Worm (Caenorhabditis elegans) whole organism, L1 larva: ENCODE data around the gene amt-3.

Experiments
- C04F5.9 ChIP-seq: sonication (generic microtip); optimal IDR thresholded peaks from 2 replicates; lab custom pipeline; 2016; ENCODE audit warnings: missing genetic modification characterization, missing compliant biosample characterization
- C16A3.4 ChIP-seq: fragments of 150-350 bp; optimal IDR thresholded peaks from 2 replicates; lab custom pipeline; 2014; ENCODE audit warnings: missing biosample characterization, missing genetic modification characterization
- Y116A8C.19 ChIP-seq: sonication (generic microtip); optimal IDR thresholded peaks from 2 replicates; lab custom pipeline; 2016; ENCODE audit warnings: missing compliant biosample characterization, missing genetic modification characterization, borderline replicate concordance
- aha-1 ChIP-seq: fragments of 150-350 bp; optimal IDR thresholded peaks from 2 replicates; lab custom pipeline; 2014; ENCODE audit warnings: missing biosample characterization, missing genetic modification characterization
- alr-1 ChIP-seq: fragments of 200-800 bp; sonication (Bioruptor generic); optimal IDR thresholded peaks from 2 replicates; lab custom pipeline; 2018; ENCODE audit warnings: borderline replicate concordance, mild to moderate bottlenecking, missing genetic modification characterization, missing compliant biosample characterization
- aly-2 ChIP-seq: fragments of 150-350 bp; optimal IDR thresholded peaks from 2 replicates; lab custom pipeline; 2014; ENCODE audit warnings: missing biosample characterization, missing genetic modification characterization
- blmp-1 ChIP-seq: fragments of 150-350 bp; optimal IDR thresholded peaks from 2 replicates; lab custom pipeline; 2014; ENCODE audit warnings: missing biosample characterization, missing genetic modification characterization
- ceh-8 ChIP-seq: fragments of 200-800 bp; sonication (Bioruptor generic); optimal IDR thresholded peaks from 2 replicates; lab custom pipeline; 2018; ENCODE audit warnings: mild to moderate bottlenecking, missing genetic modification characterization, moderate library complexity, missing compliant biosample characterization
- ceh-88 ChIP-seq: fragments of 200-800 bp; sonication (Bioruptor generic); IDR thresholded peaks from 2 replicates; pipeline ENCODE4 v1.3.6; 2022; ENCODE audit warnings: missing genetic modification characterization, missing compliant biosample characterization
- dpl-1 ChIP-seq, 3 experiments: fragments of 150-350 bp in 2 of 3; sonication (generic microtip) in 1 of 3; optimal IDR thresholded peaks; 2 replicates each; lab custom pipeline; 2014 to 2017; ENCODE audit warnings: missing biosample characterization in 3 of 3, missing genetic modification characterization in 3 of 3, missing genetic modification reagents in 3 of 3
- efl-1 ChIP-seq, 4 experiments: fragments of 150-350 bp; optimal IDR thresholded peaks in 3 of 4; peaks in 1 of 4; 1 replicate in 1 of 4; 2 replicates in 3 of 4; lab custom pipeline; 2014; ENCODE audit warnings: missing biosample characterization in 2 of 4, missing genetic modification characterization in 2 of 4, missing genetic modification reagents in 2 of 4
- egl-27 ChIP-seq, 2 experiments: fragments of 150-350 bp in 1 of 2; sonication (generic microtip); optimal IDR thresholded peaks; 3 replicates each; lab custom pipeline; 2017 to 2018; ENCODE audit warnings: missing biosample characterization in 2 of 2, missing genetic modification characterization in 2 of 2, missing genetic modification reagents in 2 of 2
- fkh-8 ChIP-seq: sonication (generic microtip); optimal IDR thresholded peaks from 2 replicates; lab custom pipeline; 2016; ENCODE audit warnings: mild to moderate bottlenecking, missing genetic modification characterization, missing compliant biosample characterization
- grh-1 ChIP-seq: fragments of 200-800 bp; sonication (Bioruptor generic); IDR thresholded peaks from 2 replicates; pipeline ENCODE4 v1.3.6; 2022; ENCODE audit warnings: missing genetic modification reagents, missing genetic modification characterization, missing compliant biosample characterization
- hlh-4 ChIP-seq: sonication (generic microtip); optimal IDR thresholded peaks from 2 replicates; lab custom pipeline; 2016; ENCODE audit warnings: mild to moderate bottlenecking, missing genetic modification characterization, missing compliant biosample characterization
- irx-1 ChIP-seq: sonication (generic microtip); optimal IDR thresholded peaks from 2 replicates; lab custom pipeline; 2016; ENCODE audit warnings: missing genetic modification characterization, missing compliant biosample characterization
- lin-14 ChIP-seq: fragments of 200-800 bp; sonication (Bioruptor generic); optimal IDR thresholded peaks from 2 replicates; lab custom pipeline; 2018; ENCODE audit warnings: mild to moderate bottlenecking, missing genetic modification characterization, moderate library complexity, missing compliant biosample characterization
- lin-35 ChIP-seq, 2 experiments: fragments of 150-350 bp; optimal IDR thresholded peaks; 2 replicates each; lab custom pipeline; 2014; ENCODE audit warnings: missing biosample characterization in 2 of 2, missing genetic modification characterization in 2 of 2, missing genetic modification reagents in 2 of 2
- lin-39 ChIP-seq: fragments of 150-350 bp; optimal IDR thresholded peaks from 2 replicates; lab custom pipeline; 2014; ENCODE audit warnings: missing biosample characterization, missing genetic modification reagents, missing genetic modification characterization
- lir-3 ChIP-seq: sonication (generic microtip); optimal IDR thresholded peaks from 2 replicates; lab custom pipeline; 2016; ENCODE audit warnings: mild to moderate bottlenecking, missing genetic modification characterization, moderate library complexity, missing compliant biosample characterization; ENCODE audit not compliant: poor library complexity
- mep-1 ChIP-seq: fragments of 150-350 bp; optimal IDR thresholded peaks from 2 replicates; lab custom pipeline; 2014; ENCODE audit warnings: missing biosample characterization, missing genetic modification characterization
- nhr-11 ChIP-seq: fragments of 150-350 bp; optimal IDR thresholded peaks from 2 replicates; lab custom pipeline; 2014; ENCODE audit warnings: missing biosample characterization, missing genetic modification characterization
- nhr-19 ChIP-seq: fragments of 200-800 bp; sonication (Bioruptor generic); conservative IDR thresholded peaks from 2 replicates; pipeline ENCODE4 v1.3.6; 2022; ENCODE audit warnings: missing genetic modification characterization, missing compliant biosample characterization
- nhr-20 ChIP-seq: sonication (generic microtip); optimal IDR thresholded peaks from 2 replicates; lab custom pipeline; 2016; ENCODE audit warnings: mild to moderate bottlenecking, missing genetic modification characterization, missing compliant biosample characterization
- nhr-76 ChIP-seq: sonication (generic microtip); optimal IDR thresholded peaks from 2 replicates; lab custom pipeline; 2017; ENCODE audit warnings: missing biosample characterization, missing genetic modification characterization
- pag-3 ChIP-seq: sonication (generic microtip); optimal IDR thresholded peaks from 2 replicates; lab custom pipeline; 2017; ENCODE audit warnings: missing genetic modification characterization, mild to moderate bottlenecking, missing compliant biosample characterization, antibody characterized with exemption, borderline replicate concordance; ENCODE audit not compliant: insufficient read depth
- pax-3 ChIP-seq: fragments of 200-800 bp; sonication (Bioruptor generic); optimal IDR thresholded peaks from 2 replicates; lab custom pipeline; 2018; ENCODE audit warnings: mild to moderate bottlenecking, missing genetic modification characterization, moderate library complexity, missing compliant biosample characterization
- rnt-1 ChIP-seq: sonication (generic microtip); optimal IDR thresholded peaks from 2 replicates; lab custom pipeline; 2016; ENCODE audit warnings: mild to moderate bottlenecking, missing genetic modification characterization, moderate library complexity, missing compliant biosample characterization
- skn-1 ChIP-seq: fragments of 150-350 bp; optimal IDR thresholded peaks from 2 replicates; lab custom pipeline; 2014; ENCODE audit warnings: missing biosample characterization, missing genetic modification characterization
- snu-23 ChIP-seq: sonication (generic microtip); optimal IDR thresholded peaks from 2 replicates; lab custom pipeline; 2016; ENCODE audit warnings: missing genetic modification characterization, missing compliant biosample characterization
- sup-37 ChIP-seq: fragments of 200-800 bp; sonication (Bioruptor generic); optimal IDR thresholded peaks from 2 replicates; lab custom pipeline; 2018; ENCODE audit warnings: mild to moderate bottlenecking, missing genetic modification characterization, missing compliant biosample characterization
- swsn-7 ChIP-seq: sonication (generic microtip); optimal IDR thresholded peaks from 2 replicates; lab custom pipeline; 2016; ENCODE audit warnings: missing genetic modification characterization, missing compliant biosample characterization
- unc-130 ChIP-seq: fragments of 150-350 bp; optimal IDR thresholded peaks from 2 replicates; lab custom pipeline; 2017; ENCODE audit warnings: missing biosample characterization, missing genetic modification characterization, inconsistent platforms
- unc-62 ChIP-seq: fragments of 150-350 bp; optimal IDR thresholded peaks from 2 replicates; lab custom pipeline; 2014; ENCODE audit warnings: missing biosample characterization, missing genetic modification reagents, missing genetic modification characterization
- unc-86 ChIP-seq: sonication (generic microtip); optimal IDR thresholded peaks from 2 replicates; lab custom pipeline; 2016; ENCODE audit warnings: missing genetic modification characterization, missing compliant biosample characterization
- vab-15 ChIP-seq: sonication (generic microtip); optimal IDR thresholded peaks from 2 replicates; lab custom pipeline; 2017; ENCODE audit warnings: missing genotype, mild to moderate bottlenecking, missing genetic modification characterization, missing compliant biosample characterization
- xbp-1 ChIP-seq: sonication (generic microtip); optimal IDR thresholded peaks from 2 replicates; lab custom pipeline; 2016; ENCODE audit warnings: missing genetic modification characterization, missing compliant biosample characterization
- zag-1 ChIP-seq: fragments of 150-350 bp; optimal IDR thresholded peaks from 2 replicates; lab custom pipeline; 2014; ENCODE audit warnings: missing biosample characterization, missing genetic modification characterization
- zip-4 ChIP-seq: fragments of 200-800 bp; sonication (Bioruptor generic); optimal IDR thresholded peaks from 2 replicates; lab custom pipeline; 2018; ENCODE audit warnings: mild to moderate bottlenecking, missing genetic modification characterization, moderate library complexity, missing compliant biosample characterization
- ztf-11 ChIP-seq, 2 experiments: sonication (generic microtip); optimal IDR thresholded peaks; 2 replicates each; lab custom pipeline; 2016 to 2017; ENCODE audit warnings: missing genetic modification characterization in 2 of 2, missing biosample characterization in 1 of 2, missing compliant biosample characterization in 1 of 2
- ztf-4 ChIP-seq: fragments of 150-350 bp; optimal IDR thresholded peaks from 2 replicates; lab custom pipeline; 2014; ENCODE audit warnings: missing biosample characterization, missing genetic modification characterization

amt-3 gene

ce11 chrII:8325002-8325539 is 43.9 kb downstream of the amt-3 start, which contains the start of the genes ran-3 and C26D10.3 (continued):
- TF ChIP-seq blmp-1 (tag; lab: Kevin White, UChicago) (peak; percentile 52), ceh-8 (GFP tag; lab: Kevin White, UChicago) (no peak), lin-39 (tag; lab: Kevin White, UChicago) (peak; percentile 11), nhr-76 (tag; lab: Kevin White, UChicago) (no peak), unc-130 (tag; lab: Kevin White, UChicago) (peak; percentile 86), ztf-11 (tag; optimal IDR thresholded peaks at IDR 0.05; lab: Kevin White, UChicago) (no peak), irx-1 (tag; lab: Kevin White, UChicago) (no peak), zip-4 (no peak), alr-1 (no peak), nhr-19 (GFP tag; lab: Robert Waterston, UW) (peak; percentile 56), C04F5.9 (tag; lab: Kevin White, UChicago) (peak; percentile 12), ceh-88 (no peak), nhr-20 (tag; lab: Kevin White, UChicago) (peak; percentile 70), lir-3 (tag; lab: Kevin White, UChicago) (peak; percentile 18), rnt-1 (peak; percentile 60), grh-1 (GFP tag; lab: Robert Waterston, UW) (no peak), lin-35 (GFP tag; optimal IDR thresholded peaks at IDR 0.05; lab: Kevin White, UChicago) (peak; percentile 59 to 61), xbp-1 (tag; lab: Kevin White, UChicago) (peak; percentile 54), ztf-4 (no peak), unc-86 (tag; lab: Kevin White, UChicago) (peak; percentile 9), pax-3 (tag; lab: Kevin White, UChicago) (no peak), aly-2 (tag; lab: Kevin White, UChicago) (no peak), efl-1 (optimal IDR thresholded peaks at IDR 0.05; lab: Kevin White, UChicago) (peak; percentile 34 to 70), efl-1 (GFP tag; optimal IDR thresholded peaks at IDR 0.05 in 1 of 2; lab: Kevin White, UChicago) (peak; percentile 56 to 94), lin-14 (GFP tag; lab: Kevin White, UChicago) (peak; percentile 28), pag-3 (tag; lab: Kevin White, UChicago) (no peak), mep-1 (tag; lab: Kevin White, UChicago) (peak; percentile 54), Y116A8C.19 (tag; lab: Kevin White, UChicago) (no peak), dpl-1 (GFP tag; optimal IDR thresholded peaks at IDR 0.05; lab: Kevin White, UChicago) (peak; percentile 49 to 64 (median 54)), hlh-4 (tag; lab: Kevin White, UChicago) (no peak), swsn-7 (tag; lab: Kevin White, UChicago) (peak; percentile 53), C16A3.4 (tag; lab: Kevin White, UChicago) (peak; percentile 68), sup-37 (GFP tag; lab: Kevin White, UChicago) (no peak), fkh-8 (tag; lab: Kevin White, UChicago) (no peak), nhr-11 (tag; lab: Kevin White, UChicago) (no peak), snu-23 (GFP tag; lab: Kevin White, UChicago) (peak; percentile 68), egl-27 (tag; optimal IDR thresholded peaks at IDR 0.05; lab: Kevin White, UChicago) (no peak), skn-1 (peak; percentile 48), aha-1 (tag; lab: Kevin White, UChicago) (no peak), vab-15 (tag; lab: Kevin White, UChicago) (no peak), zag-1 (tag; lab: Kevin White, UChicago) (no peak), unc-62 (no peak)
